Worm (Caenorhabditis elegans): Measurements from ENCODE around the gene nhr-44.

DNA sequence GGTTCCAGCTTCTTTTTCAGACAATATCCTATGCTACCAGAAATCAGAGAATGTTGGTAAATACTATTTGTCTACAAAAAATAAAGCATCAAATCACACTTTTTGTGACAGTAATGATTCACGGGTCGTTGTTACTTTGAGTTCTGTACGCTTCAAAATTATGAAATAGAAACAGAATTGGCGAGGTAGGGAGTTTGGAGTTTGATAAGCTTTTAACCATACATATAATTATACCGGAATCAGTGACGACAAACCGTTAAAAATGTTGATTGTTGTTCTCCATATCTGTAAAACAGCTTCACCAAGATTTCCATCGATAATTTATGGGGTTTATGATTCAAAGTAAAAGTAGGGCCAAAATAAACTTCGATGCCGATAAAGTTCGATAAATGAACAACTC is 14.0 kb upstream of the nhr-44 start:
- TF ChIP-seq nhr-25 (tag; optimal IDR thresholded peaks at IDR 0.05) (no peak), nhr-23 (tag; optimal IDR thresholded peaks at IDR 0.05) (no peak), nhr-11 (tag; optimal IDR thresholded peaks at IDR 0.05) (no peak), nhr-67 (tag; optimal IDR thresholded peaks at IDR 0.05) (no peak), snpc-4 (tag; optimal IDR thresholded peaks at IDR 0.05) (no peak), ceh-82 (tag; optimal IDR thresholded peaks at IDR 0.05) (no peak), elt-3 (tag; optimal IDR thresholded peaks at IDR 0.05) (no peak), unc-62 (GFP tag; optimal IDR thresholded peaks at IDR 0.05) (no peak), hmg-11 (tag; optimal IDR thresholded peaks at IDR 0.05) (no peak), pha-4 (tag; optimal IDR thresholded peaks at IDR 0.05) (no peak)
